Fruit fly (Drosophila melanogaster): ENCODE data around the gene CG4822.

DNA sequence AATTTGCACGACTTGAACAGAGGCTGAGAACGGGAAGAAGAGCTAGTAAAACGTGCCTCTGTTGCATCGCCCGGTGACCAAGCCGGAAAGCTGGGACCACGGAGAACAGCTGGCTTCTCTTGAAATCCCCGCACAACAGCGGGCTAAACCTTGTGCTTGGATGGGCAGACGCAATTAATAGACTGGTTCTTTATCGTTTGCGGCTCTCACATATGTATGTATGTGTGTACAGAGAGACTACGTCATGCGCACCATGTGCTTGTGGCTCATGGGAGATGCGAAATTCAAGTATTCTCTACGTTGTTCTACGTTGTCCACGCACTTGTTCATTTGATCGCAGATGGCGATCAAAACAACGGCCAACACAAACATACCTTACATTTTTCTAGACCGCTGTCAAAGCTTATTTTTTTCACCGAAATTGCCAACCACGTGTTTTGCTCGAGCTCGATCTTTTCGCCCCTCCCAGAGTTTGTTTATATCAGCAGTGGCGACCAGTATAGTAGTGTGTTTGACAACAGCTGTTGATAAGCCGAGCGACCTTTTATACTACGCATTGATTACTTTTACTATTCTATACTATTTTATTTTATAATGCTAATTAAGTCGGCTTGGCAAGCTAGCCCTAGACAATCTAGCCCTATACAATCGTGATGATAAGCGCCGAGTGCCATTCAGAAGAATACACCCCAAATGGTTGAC is 12.3 kb downstream of the CG4822 start:
- TF ChIP-seq psq (optimal IDR thresholded peaks at IDR 0.05) = no peak
- no peak for TF ChIP-seq Sin3A (optimal IDR thresholded peaks at IDR 0.05)
- TF ChIP-seq h (optimal IDR thresholded peaks at IDR 0.05) = no peak
- no peak for TF ChIP-seq insv (optimal IDR thresholded peaks at IDR 0.05)
- no peak for TF ChIP-seq Myc (optimal IDR thresholded peaks at IDR 0.05)
